Fruit fly (Drosophila melanogaster): ENCODE data around the gene CG6769.

The CG6769 gene

DNA sequence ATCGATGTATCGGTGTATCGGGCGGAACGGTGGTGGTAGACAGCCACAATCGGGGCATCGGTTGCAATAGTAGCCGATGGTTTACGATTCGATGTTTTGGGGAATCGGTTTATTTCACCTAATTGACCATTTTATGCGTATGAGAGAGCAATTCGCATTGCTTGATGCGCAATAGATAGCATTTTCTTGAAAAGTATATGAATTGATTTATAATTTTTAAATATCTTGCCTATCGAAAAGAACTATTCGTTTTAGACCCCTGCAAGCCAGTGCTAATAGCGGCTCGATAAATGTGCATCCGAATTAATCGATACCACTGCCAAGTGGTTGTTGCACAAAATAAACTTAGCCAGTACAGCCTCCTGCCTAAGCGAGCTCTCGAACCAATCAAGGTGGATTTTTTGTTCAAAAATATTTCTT is 26.4 kb downstream of the CG6769 start, which contains the start of gene mnb (continued):
- peak; percentile 99 for TF ChIP-seq BEAF-32 (GFP tag; optimal IDR thresholded peaks at IDR 0.05)
- TF ChIP-seq TFAM (GFP tag; optimal IDR thresholded peaks at IDR 0.05) = no peak
- no peak for TF ChIP-seq Usf (GFP tag; optimal IDR thresholded peaks at IDR 0.05)
- TF ChIP-seq CG8388 (GFP tag; optimal IDR thresholded peaks at IDR 0.05) = no peak
- no peak for TF ChIP-seq CG10565 (GFP tag; optimal IDR thresholded peaks at IDR 0.05)
- peak; percentile 6 for TF ChIP-seq grau (tag; optimal IDR thresholded peaks at IDR 0.05)
- TF ChIP-seq CG9609 (GFP tag; optimal IDR thresholded peaks at IDR 0.05) = no peak
- peak; percentile 6 for TF ChIP-seq tx (GFP tag; optimal IDR thresholded peaks at IDR 0.05)
- TF ChIP-seq CG31388 (GFP tag; optimal IDR thresholded peaks at IDR 0.05) = no peak
- TF ChIP-seq CG2129 (GFP tag; IDR thresholded peaks at IDR 0.05; ENCODE audit: partially characterized antibody) = peak; percentile 99
- peak; percentile 98 for TF ChIP-seq amos (GFP tag; IDR thresholded peaks at IDR 0.05; ENCODE audit: partially characterized antibody)
- no peak for TF ChIP-seq danr (GFP tag; IDR thresholded peaks at IDR 0.05)
- peak; percentile 11 for TF ChIP-seq Antp (GFP tag; optimal IDR thresholded peaks at IDR 0.05)
- TF ChIP-seq CHES-1-like (GFP tag; optimal IDR thresholded peaks at IDR 0.05) = no peak
- TF ChIP-seq Dref (GFP tag; IDR thresholded peaks at IDR 0.05) = peak; percentile 80
- TF ChIP-seq CG4617 (GFP tag; optimal IDR thresholded peaks at IDR 0.05; ENCODE audit: borderline replicate concordance) = no peak
- no peak for TF ChIP-seq nom (GFP tag; optimal IDR thresholded peaks at IDR 0.05)
- peak; percentile 37 for TF ChIP-seq stwl (tag; optimal IDR thresholded peaks at IDR 0.05)
- no peak for TF ChIP-seq NC2α (GFP tag; optimal IDR thresholded peaks at IDR 0.05)
- TF ChIP-seq CG4854 (GFP tag; optimal IDR thresholded peaks at IDR 0.05) = no peak
- TF ChIP-seq pho (GFP tag; optimal IDR thresholded peaks at IDR 0.05) = no peak
- no peak for TF ChIP-seq p53 (GFP tag; optimal IDR thresholded peaks at IDR 0.05)
- TF ChIP-seq sim (GFP tag; IDR thresholded peaks at IDR 0.05) = no peak
- TF ChIP-seq gt (GFP tag; IDR thresholded peaks at IDR 0.05) = no peak
- TF ChIP-seq Dfd (GFP tag; optimal IDR thresholded peaks at IDR 0.05) = no peak
- TF ChIP-seq usp (GFP tag; optimal IDR thresholded peaks at IDR 0.05) = no peak
- no peak for TF ChIP-seq odd (GFP tag; optimal IDR thresholded peaks at IDR 0.05)
- no peak for TF ChIP-seq ro (GFP tag; IDR thresholded peaks at IDR 0.05)
- TF ChIP-seq exex (tag; optimal IDR thresholded peaks at IDR 0.05) = no peak
- TF ChIP-seq crc (GFP tag; optimal IDR thresholded peaks at IDR 0.05) = no peak
- no peak for TF ChIP-seq sisA (GFP tag; IDR thresholded peaks at IDR 0.05)
- TF ChIP-seq Fer3 (tag; optimal IDR thresholded peaks at IDR 0.05) = no peak
- TF ChIP-seq CG11085 (GFP tag; IDR thresholded peaks at IDR 0.05) = no peak
- TF ChIP-seq Ptx1 (GFP tag; IDR thresholded peaks at IDR 0.05) = no peak
- TF ChIP-seq CG9215 (GFP tag; IDR thresholded peaks at IDR 0.05) = peak; percentile 38; the same call in 1 of the 2 replicates
- peak; percentile 52 for TF ChIP-seq CG15514 (GFP tag; optimal IDR thresholded peaks at IDR 0.05)
- no peak for TF ChIP-seq CG2889 (GFP tag; IDR thresholded peaks at IDR 0.05)
- TF ChIP-seq Aef1 (GFP tag; IDR thresholded peaks at IDR 0.05) = no peak
- no peak for TF ChIP-seq CG6175 (GFP tag; IDR thresholded peaks at IDR 0.05)
- peak in 1 of 2 experiments; percentile 16 for TF ChIP-seq dpn (GFP tag; optimal IDR thresholded peaks at IDR 0.05)
- TF ChIP-seq br (optimal IDR thresholded peaks at IDR 0.05) = no peak
- no peak for TF ChIP-seq CG7372 (GFP tag; IDR thresholded peaks at IDR 0.05)
- no peak for TF ChIP-seq lov (optimal IDR thresholded peaks at IDR 0.05)
- no peak for TF ChIP-seq lov (GFP tag; IDR thresholded peaks at IDR 0.05)
- peak in 1 of 3 experiments; percentile 33 for TF ChIP-seq Stat92E (GFP tag; optimal IDR thresholded peaks at IDR 0.05)
- TF ChIP-seq CG4820 (GFP tag; optimal IDR thresholded peaks at IDR 0.05) = no peak
- TF ChIP-seq CoRest (tag; optimal IDR thresholded peaks at IDR 0.05) = peak; percentile 55
- peak; percentile 6 for TF ChIP-seq CG13894 (tag; optimal IDR thresholded peaks at IDR 0.05)
- TF ChIP-seq Lim3 (GFP tag; IDR thresholded peaks at IDR 0.05) = no peak
- no peak for TF ChIP-seq CG43689 (GFP tag; IDR thresholded peaks at IDR 0.05)
- TF ChIP-seq dmrt99B (tag; optimal IDR thresholded peaks at IDR 0.05) = no peak
- TF ChIP-seq gem (tag; optimal IDR thresholded peaks at IDR 0.05) = no peak

Data from whole organism, embryonic.